Worm (Caenorhabditis elegans) whole organism, young adult: ENCODE results near the gene pho-13.

Source experiments
- B0019.2 ChIP-seq: fragments of 200-800 bp; sonication (Bioruptor generic); conservative IDR thresholded peaks from 2 replicates; pipeline ENCODE4 v1.3.6; 2022; ENCODE audit warnings: missing genetic modification reagents, missing genetic modification characterization, missing compliant biosample characterization
- F10E7.11 ChIP-seq: sonication (generic microtip); optimal IDR thresholded peaks from 2 replicates; lab custom pipeline; 2017; ENCODE audit warnings: mild to moderate bottlenecking, missing genetic modification characterization, moderate library complexity, missing compliant biosample characterization
- F22D6.2 ChIP-seq: sonication (generic microtip); optimal IDR thresholded peaks from 2 replicates; lab custom pipeline; 2016; ENCODE audit warnings: mild to moderate bottlenecking, missing genetic modification characterization, missing compliant biosample characterization
- F33H1.4 ChIP-seq: fragments of 200-800 bp; sonication (Bioruptor generic); IDR thresholded peaks from 2 replicates; pipeline ENCODE4 v1.3.6; 2022; ENCODE audit warnings: missing genetic modification reagents, missing genetic modification characterization, missing compliant biosample characterization
- F37B4.10 ChIP-seq: fragments of 200-800 bp; sonication (Bioruptor generic); IDR thresholded peaks from 2 replicates; pipeline ENCODE4 v1.3.6; 2022; ENCODE audit warnings: missing genetic modification characterization, missing compliant biosample characterization
- F39B2.1 ChIP-seq: fragments of 200-800 bp; sonication (Bioruptor generic); IDR thresholded peaks from 2 replicates; pipeline ENCODE4 v1.3.6; 2022; ENCODE audit warnings: missing genetic modification reagents, missing genetic modification characterization, missing compliant biosample characterization
- F57A8.1 ChIP-seq: fragments of 200-800 bp; sonication (Bioruptor generic); optimal IDR thresholded peaks from 2 replicates; lab custom pipeline; 2018; ENCODE audit warnings: mild to moderate bottlenecking, missing genetic modification characterization, moderate library complexity, missing compliant biosample characterization
- T07F8.4 ChIP-seq: sonication (generic microtip); optimal IDR thresholded peaks from 2 replicates; lab custom pipeline; 2016; ENCODE audit warnings: mild to moderate bottlenecking, missing genetic modification characterization, moderate library complexity, missing compliant biosample characterization
- Y53F4B.3 ChIP-seq: fragments of 200-800 bp; sonication (Bioruptor generic); IDR thresholded peaks from 2 replicates; pipeline ENCODE4 v1.3.6; 2022; ENCODE audit warnings: missing genetic modification reagents, missing genetic modification characterization, missing compliant biosample characterization
- Y79H2A.3 ChIP-seq: fragments of 200-800 bp; sonication (Bioruptor generic); conservative IDR thresholded peaks from 2 replicates; pipeline ENCODE4 v1.3.6; 2022; ENCODE audit warnings: missing genetic modification reagents, missing genetic modification characterization, missing compliant biosample characterization
- ZK185.1 ChIP-seq: sonication (generic microtip); optimal IDR thresholded peaks from 2 replicates; lab custom pipeline; 2016; ENCODE audit warnings: mild to moderate bottlenecking, missing genetic modification characterization, missing compliant biosample characterization; ENCODE audit not compliant: poor library complexity, severe bottlenecking
- akir-1 ChIP-seq: fragments of 200-800 bp; sonication (Bioruptor generic); optimal IDR thresholded peaks from 2 replicates; lab custom pipeline; 2018; ENCODE audit warnings: mild to moderate bottlenecking, missing genetic modification characterization, moderate library complexity, missing compliant biosample characterization
- aptf-3 ChIP-seq: fragments of 200-800 bp; sonication (Bioruptor generic); IDR thresholded peaks from 2 replicates; pipeline ENCODE4 v1.3.6; 2022; ENCODE audit warnings: missing genetic modification characterization, missing compliant biosample characterization
- atf-7 ChIP-seq: sonication (generic microtip); optimal IDR thresholded peaks from 2 replicates; lab custom pipeline; 2017; ENCODE audit warnings: mild to moderate bottlenecking, missing genetic modification characterization, missing compliant biosample characterization
- athp-1 ChIP-seq: sonication (generic microtip); optimal IDR thresholded peaks from 2 replicates; lab custom pipeline; 2017; ENCODE audit warnings: mild to moderate bottlenecking, missing genetic modification characterization, missing compliant biosample characterization
- cebp-1 ChIP-seq, 2 experiments: fragments of 200-800 bp in 1 of 2; sonication (Bioruptor generic) in 1 of 2; sonication (generic microtip) in 1 of 2; IDR thresholded peaks in 1 of 2; optimal IDR thresholded peaks in 1 of 2; 2 replicates each; pipeline versions ENCODE4 v1.3.6 to Lab custom; 2017 to 2022; ENCODE audit warnings: missing compliant biosample characterization in 2 of 2, missing genetic modification characterization in 2 of 2, mild to moderate bottlenecking in 1 of 2, missing genetic modification reagents in 1 of 2, moderate library complexity in 1 of 2
- ceh-100 ChIP-seq: fragments of 200-800 bp; sonication (Bioruptor generic); IDR thresholded peaks from 2 replicates; pipeline ENCODE4 v1.3.6; 2022; ENCODE audit warnings: missing genetic modification reagents, missing genetic modification characterization, missing compliant biosample characterization
- ceh-79 ChIP-seq: sonication (generic microtip); optimal IDR thresholded peaks from 2 replicates; lab custom pipeline; 2017; ENCODE audit warnings: mild to moderate bottlenecking, missing genetic modification characterization, missing compliant biosample characterization
- dox-1 ChIP-seq: fragments of 200-800 bp; sonication (Bioruptor generic); IDR thresholded peaks from 2 replicates; pipeline ENCODE4 v1.3.6; 2022; ENCODE audit warnings: missing genetic modification reagents, missing genetic modification characterization, missing compliant biosample characterization
- dpl-1 ChIP-seq: fragments of 150-350 bp; optimal IDR thresholded peaks from 2 replicates; lab custom pipeline; 2014; ENCODE audit warnings: missing biosample characterization, missing genetic modification reagents, missing genetic modification characterization
- ets-4 ChIP-seq: fragments of 200-800 bp; sonication (Bioruptor generic); optimal IDR thresholded peaks from 2 replicates; lab custom pipeline; 2018; ENCODE audit warnings: mild to moderate bottlenecking, missing genetic modification characterization, missing compliant biosample characterization
- fkh-3 ChIP-seq: sonication (generic microtip); optimal IDR thresholded peaks from 2 replicates; lab custom pipeline; 2016; ENCODE audit warnings: mild to moderate bottlenecking, missing genetic modification characterization, missing compliant biosample characterization
- hlh-12 ChIP-seq: sonication (generic microtip); optimal IDR thresholded peaks from 2 replicates; lab custom pipeline; 2016; ENCODE audit warnings: missing genetic modification characterization, missing compliant biosample characterization
- hrde-1 ChIP-seq: sonication (generic microtip); optimal IDR thresholded peaks from 2 replicates; lab custom pipeline; 2016; ENCODE audit warnings: missing genetic modification characterization, mild to moderate bottlenecking, missing compliant biosample characterization, moderate library complexity, missing genotype, missing genetic modification reagents, borderline replicate concordance
- lag-1 ChIP-seq: fragments of 200-800 bp; sonication (Bioruptor generic); IDR thresholded peaks from 2 replicates; pipeline ENCODE4 v1.3.6; 2022; ENCODE audit warnings: missing genetic modification reagents, missing genetic modification characterization, missing compliant biosample characterization
- let-607 ChIP-seq, 2 experiments: fragments of 200-800 bp in 1 of 2; sonication (Bioruptor generic) in 1 of 2; sonication (generic microtip) in 1 of 2; optimal IDR thresholded peaks; 2 replicates each; lab custom pipeline; 2016 to 2018; ENCODE audit warnings: mild to moderate bottlenecking in 2 of 2, missing compliant biosample characterization in 2 of 2, missing genetic modification characterization in 2 of 2, moderate library complexity in 2 of 2, missing genotype in 1 of 2
- lin-35 ChIP-seq, 3 experiments: fragments of 150-350 bp in 2 of 3; sonication (generic microtip) in 1 of 3; optimal IDR thresholded peaks; 2 replicates each; lab custom pipeline; 2014 to 2018; ENCODE audit warnings: missing biosample characterization in 3 of 3, missing genetic modification characterization in 3 of 3, missing genetic modification reagents in 3 of 3
- lir-1 ChIP-seq: fragments of 200-800 bp; sonication (Bioruptor generic); conservative IDR thresholded peaks from 2 replicates; pipeline ENCODE4 v1.3.6; 2022; ENCODE audit warnings: missing genetic modification reagents, missing genetic modification characterization, missing compliant biosample characterization
- mcd-1 ChIP-seq: fragments of 200-800 bp; sonication (Bioruptor generic); IDR thresholded peaks from 2 replicates; pipeline ENCODE4 v1.3.6; 2022; ENCODE audit warnings: missing genetic modification reagents, missing genetic modification characterization, missing compliant biosample characterization
- mel-28 ChIP-seq: sonication (generic microtip); optimal IDR thresholded peaks from 2 replicates; lab custom pipeline; 2016; ENCODE audit warnings: borderline replicate concordance, mild to moderate bottlenecking, missing genetic modification characterization, missing compliant biosample characterization
- nhr-179 ChIP-seq: sonication (generic microtip); optimal IDR thresholded peaks from 2 replicates; lab custom pipeline; 2016; ENCODE audit warnings: mild to moderate bottlenecking, missing genetic modification characterization, missing compliant biosample characterization
- nhr-27 ChIP-seq: fragments of 200-800 bp; sonication (Bioruptor generic); optimal IDR thresholded peaks from 2 replicates; lab custom pipeline; 2018; ENCODE audit warnings: mild to moderate bottlenecking, missing genetic modification characterization, moderate library complexity, missing compliant biosample characterization
- nhr-80 ChIP-seq: sonication (generic microtip); optimal IDR thresholded peaks from 2 replicates; lab custom pipeline; 2016; ENCODE audit warnings: missing genetic modification characterization, missing compliant biosample characterization
- nhr-90 ChIP-seq: sonication (generic microtip); optimal IDR thresholded peaks from 2 replicates; lab custom pipeline; 2016; ENCODE audit warnings: missing genotype, mild to moderate bottlenecking, missing genetic modification characterization, missing compliant biosample characterization
- pbrm-1 ChIP-seq: fragments of 200-800 bp; sonication (Bioruptor generic); IDR thresholded peaks from 2 replicates; pipeline ENCODE4 v1.3.6; 2022; ENCODE audit warnings: missing genetic modification reagents, missing genetic modification characterization, missing compliant biosample characterization
- rpc-1 ChIP-seq, 2 experiments: fragments of 150-350 bp in 1 of 2; sonication (generic microtip) in 1 of 2; optimal IDR thresholded peaks; 2 replicates each; lab custom pipeline; 2014 to 2018; ENCODE audit warnings: missing biosample characterization in 1 of 2, missing genetic modification characterization in 1 of 2, missing genetic modification reagents in 1 of 2, missing genotype in 1 of 2
- snpc-1.3 ChIP-seq: sonication (generic microtip); optimal IDR thresholded peaks from 2 replicates; lab custom pipeline; 2017; ENCODE audit warnings: missing genetic modification characterization, mild to moderate bottlenecking, missing compliant biosample characterization, antibody characterized with exemption, moderate library complexity, missing genotype, missing genetic modification reagents; ENCODE audit not compliant: insufficient read depth
- snpc-3.4 ChIP-seq: sonication (generic microtip); optimal IDR thresholded peaks from 2 replicates; lab custom pipeline; 2017; ENCODE audit warnings: missing genetic modification characterization, mild to moderate bottlenecking, missing compliant biosample characterization, antibody characterized with exemption, moderate library complexity, missing genotype, missing genetic modification reagents
- somi-1 ChIP-seq: fragments of 200-800 bp; sonication (Bioruptor generic); optimal IDR thresholded peaks from 2 replicates; lab custom pipeline; 2018; ENCODE audit warnings: mild to moderate bottlenecking, missing genetic modification characterization, missing compliant biosample characterization
- sptf-2 ChIP-seq: fragments of 200-800 bp; sonication (Bioruptor generic); optimal IDR thresholded peaks from 2 replicates; lab custom pipeline; 2018; ENCODE audit warnings: mild to moderate bottlenecking, missing genetic modification characterization, missing compliant biosample characterization
- unc-130 ChIP-seq: sonication (generic microtip); optimal IDR thresholded peaks from 2 replicates; lab custom pipeline; 2016; ENCODE audit warnings: missing genetic modification reagents, missing genetic modification characterization, missing compliant biosample characterization
- ztf-25 ChIP-seq: fragments of 200-800 bp; sonication (Bioruptor generic); IDR thresholded peaks from 2 replicates; pipeline ENCODE4 v1.3.6; 2022; ENCODE audit warnings: missing genetic modification reagents, missing genetic modification characterization, missing compliant biosample characterization
- ztf-26 ChIP-seq: sonication (generic microtip); optimal IDR thresholded peaks from 2 replicates; lab custom pipeline; 2017; ENCODE audit warnings: missing genetic modification characterization, missing compliant biosample characterization
- ztf-3 ChIP-seq: fragments of 200-800 bp; sonication (Bioruptor generic); optimal IDR thresholded peaks from 2 replicates; lab custom pipeline; 2018; ENCODE audit warnings: mild to moderate bottlenecking, missing genetic modification characterization, missing compliant biosample characterization

pho-13 gene

ce11 chrII:8832941-8833340 lies 26.1 kb upstream of the pho-13 start:
- no peak for TF ChIP-seq snpc-1.3 (tag; lab: Kevin White, UChicago)
- TF ChIP-seq mel-28 (tag; lab: Kevin White, UChicago) = no peak
- TF ChIP-seq Y79H2A.3 (GFP tag; lab: Robert Waterston, UW) = no peak
- TF ChIP-seq ZK185.1 (tag; lab: Kevin White, UChicago) = no peak
- no peak for TF ChIP-seq ztf-25
- no peak for TF ChIP-seq ceh-79 (tag; lab: Kevin White, UChicago)
- TF ChIP-seq lir-1 (GFP tag; lab: Robert Waterston, UW) = no peak
- TF ChIP-seq ztf-26 (tag; lab: Kevin White, UChicago) = no peak
- no peak for TF ChIP-seq F37B4.10
- no peak for TF ChIP-seq cebp-1 (GFP tag; IDR thresholded peaks at IDR 0.05; lab: Robert Waterston, UW)
- TF ChIP-seq cebp-1 (tag; optimal IDR thresholded peaks at IDR 0.05; lab: Kevin White, UChicago) = no peak
- TF ChIP-seq lag-1 (GFP tag; lab: Robert Waterston, UW) = no peak
- TF ChIP-seq F22D6.2 (tag; lab: Kevin White, UChicago) = no peak
- TF ChIP-seq nhr-27 (tag; lab: Kevin White, UChicago) = no peak
- TF ChIP-seq hlh-12 (tag; lab: Kevin White, UChicago) = no peak
- TF ChIP-seq dpl-1 (GFP tag; lab: Kevin White, UChicago) = no peak
- no peak for TF ChIP-seq hrde-1
- TF ChIP-seq nhr-179 (tag; lab: Kevin White, UChicago) = no peak
- TF ChIP-seq pbrm-1 (GFP tag; lab: Robert Waterston, UW) = no peak
- TF ChIP-seq mcd-1 (GFP tag; lab: Robert Waterston, UW) = no peak

ce11 chrII:8830917-8831316 lies 24.1 kb upstream of the pho-13 start:
- TF ChIP-seq lin-35 (GFP tag; optimal IDR thresholded peaks at IDR 0.05; lab: Kevin White, UChicago) (no peak), nhr-90 (tag; lab: Kevin White, UChicago) (no peak), aptf-3 (GFP tag; lab: Robert Waterston, UW) (no peak), atf-7 (tag; lab: Kevin White, UChicago) (no peak), ztf-3 (GFP tag; lab: Kevin White, UChicago) (no peak), athp-1 (tag; lab: Kevin White, UChicago) (no peak), rpc-1 (optimal IDR thresholded peaks at IDR 0.05; lab: Kevin White, UChicago) (no peak), rpc-1 (tag; optimal IDR thresholded peaks at IDR 0.05; lab: Kevin White, UChicago) (no peak), unc-130 (GFP tag; lab: Kevin White, UChicago) (no peak), F57A8.1 (GFP tag; lab: Kevin White, UChicago) (no peak), let-607 (tag; optimal IDR thresholded peaks at IDR 0.05; lab: Kevin White, UChicago) (no peak), Y79H2A.3 (GFP tag; lab: Robert Waterston, UW) (no peak), F39B2.1 (no peak), T07F8.4 (tag; lab: Kevin White, UChicago) (no peak), F37B4.10 (no peak), akir-1 (GFP tag; lab: Kevin White, UChicago) (no peak)

DNA sequence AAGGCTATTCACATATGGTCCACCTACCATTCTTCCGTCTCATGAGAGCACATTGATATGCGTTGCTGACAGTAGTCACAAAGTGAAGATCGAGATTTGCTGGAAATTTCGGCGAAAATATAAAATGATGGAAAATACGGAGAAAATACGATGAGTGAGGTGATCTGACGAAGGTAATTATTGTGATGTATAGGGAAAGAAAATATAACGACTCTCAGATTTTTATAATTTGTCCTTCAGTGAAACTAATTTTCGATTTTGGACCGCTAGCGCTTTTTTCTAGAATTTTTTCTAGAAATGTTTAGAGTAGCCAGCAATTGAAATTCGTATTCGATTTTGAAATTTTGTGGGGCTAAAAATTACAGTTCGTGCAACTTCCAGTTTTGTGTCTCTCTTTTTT lies 22.4 kb upstream of the pho-13 start, which contains the start of gene F46C5.2:
Gene F46C5.2 (minus strand): TSS at position 101 of the 400 bp plus-strand sequence.
- TF ChIP-seq ets-4 = no peak
- no peak for TF ChIP-seq Y53F4B.3 (GFP tag; lab: Robert Waterston, UW)
- no peak for TF ChIP-seq dox-1 (GFP tag; lab: Robert Waterston, UW)
- no peak for TF ChIP-seq snpc-3.4 (tag; lab: Kevin White, UChicago)
- TF ChIP-seq sptf-2 (GFP tag; lab: Kevin White, UChicago) = no peak
- TF ChIP-seq mel-28 (tag; lab: Kevin White, UChicago) = no peak
- no peak for TF ChIP-seq F10E7.11
- no peak for TF ChIP-seq ceh-100 (GFP tag; lab: Robert Waterston, UW)
- no peak for TF ChIP-seq F33H1.4 (GFP tag; lab: Robert Waterston, UW)
- no peak for TF ChIP-seq nhr-179 (tag; lab: Kevin White, UChicago)
- no peak for TF ChIP-seq somi-1
- TF ChIP-seq B0019.2 (GFP tag; lab: Robert Waterston, UW) = no peak
- TF ChIP-seq hrde-1 = no peak
- TF ChIP-seq fkh-3 (tag; lab: Kevin White, UChicago) = no peak
- TF ChIP-seq cebp-1 (GFP tag; IDR thresholded peaks at IDR 0.05; lab: Robert Waterston, UW) = no peak
- no peak for TF ChIP-seq cebp-1 (tag; optimal IDR thresholded peaks at IDR 0.05; lab: Kevin White, UChicago)
- TF ChIP-seq nhr-80 = no peak
- TF ChIP-seq, all 124 proteins: peak for 0
